ENCODE assay signal across 3 fruit fly cellular contexts in genomic region chr3L:15257154-15257553, dm6.
A peak's percentile ranks its signal among the peaks of the same experiment; 100 is the strongest.
TF ChIP-seq lines count a peak whose summit lies in the region.

No protein-coding gene starts in this region.

- TF ChIP-seq CTCF in whole organism, embryonic (GFP tag; optimal IDR thresholded peaks at IDR 0.05; lab: Kevin White, UChicago) = no peak

TF ChIP-seq in whole organism, embryonic, 481 proteins besides CTCF, POLR2A, EP300 and RAD21:
- TF ChIP-seq Drgx (GFP tag; IDR thresholded peaks at IDR 0.05; lab: Robert Waterston, UW) (0 out of 2 replicates have a peak, but pooled peaks have one; percentile 21), CG2712 (tag; optimal IDR thresholded peaks at IDR 0.05; lab: Kevin White, UChicago) (no peak), sens (GFP tag; lab: Kevin White, UChicago) (peak; percentile 55)

TF ChIP-seq in whole organism, prepupa, 60 proteins besides CTCF, POLR2A, EP300 and RAD21:
- TF ChIP-seq Hr4 (GFP tag; optimal IDR thresholded peaks at IDR 0.05; lab: Kevin White, UChicago) = peak; percentile 26
- TF ChIP-seq CG6276 (GFP tag; optimal IDR thresholded peaks at IDR 0.05; lab: Kevin White, UChicago) = no peak
- 0 out of 3 replicates have a peak, but pooled peaks have one; percentile 27 for TF ChIP-seq eg (GFP tag; IDR thresholded peaks at IDR 0.05; lab: Robert Waterston, UW)
- TF ChIP-seq salr (GFP tag; optimal IDR thresholded peaks at IDR 0.05; lab: Kevin White, UChicago) = peak in 1 of 2 experiments; percentile 1
- TF ChIP-seq achi (GFP tag; optimal IDR thresholded peaks at IDR 0.05; lab: Kevin White, UChicago) = no peak
- peak; percentile 53 for TF ChIP-seq CG32006 (GFP tag; optimal IDR thresholded peaks at IDR 0.05; lab: Kevin White, UChicago)
- TF ChIP-seq pdm3 (GFP tag; optimal IDR thresholded peaks at IDR 0.05; lab: Kevin White, UChicago) = no peak
- no peak for TF ChIP-seq dsx (GFP tag; optimal IDR thresholded peaks at IDR 0.05; lab: Kevin White, UChicago; ENCODE audit: poor library complexity, severe bottlenecking)
- TF ChIP-seq topi (GFP tag; optimal IDR thresholded peaks at IDR 0.05; lab: Kevin White, UChicago) = no peak
- peak; percentile 42 for TF ChIP-seq Eip78C (GFP tag; lab: Kevin White, UChicago)
- no peak for TF ChIP-seq CG34406 (GFP tag; optimal IDR thresholded peaks at IDR 0.05; lab: Kevin White, UChicago)
- TF ChIP-seq CG4318 (GFP tag; optimal IDR thresholded peaks at IDR 0.05; lab: Kevin White, UChicago) = peak; percentile 9
- no peak for TF ChIP-seq CG15336 (GFP tag; IDR thresholded peaks at IDR 0.05; lab: Robert Waterston, UW)
- TF ChIP-seq CG6854 (GFP tag; optimal IDR thresholded peaks at IDR 0.05; lab: Kevin White, UChicago) = no peak

TF ChIP-seq in whole organism, pupa, 21 proteins besides CTCF, POLR2A, EP300 and RAD21:
- TF ChIP-seq CG14655 (GFP tag; optimal IDR thresholded peaks at IDR 0.05; lab: Kevin White, UChicago) (peak; percentile 43), Ets98B (GFP tag; IDR thresholded peaks at IDR 0.05; lab: Robert Waterston, UW) (no peak)
